Fruit fly (Drosophila melanogaster): Measurements from ENCODE around the gene CG43389.
A peak's percentile ranks its signal among the peaks of the same experiment; 100 is the strongest.

CG43389 gene

dm6 chr3L:3222643-3223389, 25.0 kb upstream of the CG43389 start, which contains the start of the genes RpL28 and eIF1:
Gene RpL28 (minus strand): TSS chr3L:3222960.
Gene eIF1 (plus strand): TSS chr3L:3223341.
- TF ChIP-seq Vsx2 (GFP tag; optimal IDR thresholded peaks at IDR 0.05; ENCODE audit: partially characterized antibody) (no peak), GATAd (GFP tag; optimal IDR thresholded peaks at IDR 0.05) (no peak), dl (GFP tag; optimal IDR thresholded peaks at IDR 0.05; ENCODE audit: insufficient read depth in 1 of 2, partially characterized antibody in 2 of 2) (no peak), Hr78 (GFP tag; optimal IDR thresholded peaks at IDR 0.05) (no peak), brk (GFP tag; optimal IDR thresholded peaks at IDR 0.05) (no peak), sv (GFP tag; optimal IDR thresholded peaks at IDR 0.05) (peak; percentile 92), br (GFP tag; optimal IDR thresholded peaks at IDR 0.05) (peak; percentile 66), rgr (GFP tag; optimal IDR thresholded peaks at IDR 0.05) (peak; percentile 96), psq (GFP tag; optimal IDR thresholded peaks at IDR 0.05) (peak; percentile 75), Rel (GFP tag; optimal IDR thresholded peaks at IDR 0.05) (no peak), Rel (tag; optimal IDR thresholded peaks at IDR 0.05) (peak; percentile 59), Sp1 (GFP tag; optimal IDR thresholded peaks at IDR 0.05) (peak; percentile 91), dmrt93B (GFP tag; optimal IDR thresholded peaks at IDR 0.05) (peak; percentile 96), foxo (GFP tag; optimal IDR thresholded peaks at IDR 0.05) (peak in 1 of 2 experiments; percentile 90), fru (GFP tag; optimal IDR thresholded peaks at IDR 0.05) (peak; percentile 55), jim (GFP tag; optimal IDR thresholded peaks at IDR 0.05) (no peak), OdsH (GFP tag; optimal IDR thresholded peaks at IDR 0.05) (peak; percentile 84), Myc (optimal IDR thresholded peaks at IDR 0.05) (peak; percentile 65), CrebA (GFP tag; optimal IDR thresholded peaks at IDR 0.05; ENCODE audit: borderline replicate concordance) (no peak), woc (GFP tag; optimal IDR thresholded peaks at IDR 0.05) (peak; percentile 45), ey (GFP tag; optimal IDR thresholded peaks at IDR 0.05) (peak; percentile 66), Hr83 (GFP tag; optimal IDR thresholded peaks at IDR 0.05; ENCODE audit: poor library complexity, severe bottlenecking) (peak; percentile 99), pan (optimal IDR thresholded peaks at IDR 0.05) (no peak), dsf (GFP tag; optimal IDR thresholded peaks at IDR 0.05; ENCODE audit: borderline replicate concordance) (peak; percentile 83), N (GFP tag; optimal IDR thresholded peaks at IDR 0.05) (no peak), Hnf4 (GFP tag; optimal IDR thresholded peaks at IDR 0.05) (peak; percentile 82), CG32264 (GFP tag; optimal IDR thresholded peaks at IDR 0.05) (peak; percentile 65), h (GFP tag; optimal IDR thresholded peaks at IDR 0.05) (peak; percentile 89), Dfd (GFP tag; optimal IDR thresholded peaks at IDR 0.05) (no peak), Mio (GFP tag; optimal IDR thresholded peaks at IDR 0.05) (peak; percentile 85), CG9705 (GFP tag; optimal IDR thresholded peaks at IDR 0.05) (peak; percentile 92), Dif (GFP tag; optimal IDR thresholded peaks at IDR 0.05; ENCODE audit: partially characterized antibody) (peak; percentile 14), lola (GFP tag; optimal IDR thresholded peaks at IDR 0.05) (no peak), HLH106 (tag; optimal IDR thresholded peaks at IDR 0.05) (peak; percentile 86), Jra (GFP tag; optimal IDR thresholded peaks at IDR 0.05) (peak; percentile 84)

dm6 chr3L:3223390-3223914, 24.4 kb upstream of the CG43389 start:
- TF ChIP-seq pan (optimal IDR thresholded peaks at IDR 0.05) (no peak), Sp1 (GFP tag; optimal IDR thresholded peaks at IDR 0.05) (no peak), Mio (GFP tag; optimal IDR thresholded peaks at IDR 0.05) (no peak), Hnf4 (GFP tag; optimal IDR thresholded peaks at IDR 0.05) (no peak), CG9705 (GFP tag; optimal IDR thresholded peaks at IDR 0.05) (no peak), N (GFP tag; optimal IDR thresholded peaks at IDR 0.05) (no peak), Hr78 (GFP tag; optimal IDR thresholded peaks at IDR 0.05) (no peak), foxo (GFP tag; optimal IDR thresholded peaks at IDR 0.05) (no peak)
